Worm (Caenorhabditis elegans): ENCODE data around the gene K10G6.9.

The K10G6.9 gene

DNA sequence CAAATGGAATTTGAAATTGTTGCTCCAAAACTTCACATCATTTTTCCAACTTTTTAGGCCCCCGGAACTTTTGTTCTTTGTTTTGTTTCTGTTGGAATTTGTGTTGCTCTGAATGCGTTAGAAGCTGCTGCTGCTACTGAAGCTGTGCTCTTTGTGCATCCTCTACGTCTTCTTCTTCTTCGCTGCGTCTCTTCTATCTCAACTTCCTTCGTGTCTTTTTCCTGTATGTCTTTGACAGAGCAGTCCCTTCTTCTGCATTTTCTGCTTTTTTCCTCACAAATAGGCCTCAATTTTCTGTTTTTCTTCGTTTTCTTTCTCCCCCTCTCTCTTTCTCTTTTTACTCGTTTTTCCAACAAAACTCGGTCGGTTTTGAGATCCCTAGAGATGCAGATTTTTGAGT lies 10.8 kb upstream of the K10G6.9 start:
- TF ChIP-seq ces-1 (GFP tag; optimal IDR thresholded peaks at IDR 0.05) (no peak), set-16 (GFP tag; IDR thresholded peaks at IDR 0.05) (peak; percentile 23; the same call in 1 of the 2 replicates), nhr-237 (tag; optimal IDR thresholded peaks at IDR 0.05) (no peak), lin-13 (GFP tag; optimal IDR thresholded peaks at IDR 0.05) (no peak), hmg-1.1 (GFP tag; IDR thresholded peaks at IDR 0.05) (0 out of 2 replicates have a peak, but pooled peaks have one; percentile 30), ceh-62 (tag; optimal IDR thresholded peaks at IDR 0.05) (no peak), mep-1 (tag; optimal IDR thresholded peaks at IDR 0.05) (peak; percentile 5)

ce11 chrII:3964302-3964885 lies 7.7 kb upstream of the K10G6.9 start:
- no peak for TF ChIP-seq php-3 (GFP tag; IDR thresholded peaks at IDR 0.05)
- no peak for TF ChIP-seq dmd-9 (GFP tag; IDR thresholded peaks at IDR 0.05)
- no peak for TF ChIP-seq mdt-29 (GFP tag; IDR thresholded peaks at IDR 0.05)
- no peak for TF ChIP-seq nhr-111 (GFP tag; optimal IDR thresholded peaks at IDR 0.05)
- TF ChIP-seq nhr-11 (tag; optimal IDR thresholded peaks at IDR 0.05) = no peak
- no peak for TF ChIP-seq R02D3.7 (tag; optimal IDR thresholded peaks at IDR 0.05)
- TF ChIP-seq set-16 (GFP tag; IDR thresholded peaks at IDR 0.05) = peak; percentile 94
- no peak for TF ChIP-seq ctbp-1 (GFP tag; IDR thresholded peaks at IDR 0.05)
- peak; percentile 96 for TF ChIP-seq aha-1 (tag)
- TF ChIP-seq zip-11 (GFP tag; IDR thresholded peaks at IDR 0.05) = no peak
- TF ChIP-seq mep-1 (tag; optimal IDR thresholded peaks at IDR 0.05) = no peak

- TF ChIP-seq unc-62 (GFP tag; optimal IDR thresholded peaks at IDR 0.05 in 1 of 2) (peak in 1 of 2 experiments; percentile 41), unc-62 (tag; optimal IDR thresholded peaks at IDR 0.05) (no peak), arid-1 (GFP tag; conservative IDR thresholded peaks at IDR 0.05) (0 out of 2 replicates have a peak, but pooled peaks have one; percentile 46), Y48G9A.11 (GFP tag; IDR thresholded peaks at IDR 0.05) (no peak), set-16 (GFP tag; IDR thresholded peaks at IDR 0.05) (peak; percentile 93), aly-2 (tag; optimal IDR thresholded peaks at IDR 0.05) (no peak), nhr-10 (tag; optimal IDR thresholded peaks at IDR 0.05) (no peak)
Observed at ce11 chrII:3965665-3966416, 6.2 kb upstream of the K10G6.9 start.

ce11 chrII:3967061-3967460 lies 5.0 kb upstream of the K10G6.9 start:
- no peak for TF ChIP-seq pqm-1 (tag; optimal IDR thresholded peaks at IDR 0.05)
- no peak for TF ChIP-seq Y75B8A.6 (GFP tag; IDR thresholded peaks at IDR 0.05)
- TF ChIP-seq aha-1 (tag) = peak; percentile 45
- peak; percentile 69 for TF ChIP-seq set-16 (GFP tag; IDR thresholded peaks at IDR 0.05)

DNA sequence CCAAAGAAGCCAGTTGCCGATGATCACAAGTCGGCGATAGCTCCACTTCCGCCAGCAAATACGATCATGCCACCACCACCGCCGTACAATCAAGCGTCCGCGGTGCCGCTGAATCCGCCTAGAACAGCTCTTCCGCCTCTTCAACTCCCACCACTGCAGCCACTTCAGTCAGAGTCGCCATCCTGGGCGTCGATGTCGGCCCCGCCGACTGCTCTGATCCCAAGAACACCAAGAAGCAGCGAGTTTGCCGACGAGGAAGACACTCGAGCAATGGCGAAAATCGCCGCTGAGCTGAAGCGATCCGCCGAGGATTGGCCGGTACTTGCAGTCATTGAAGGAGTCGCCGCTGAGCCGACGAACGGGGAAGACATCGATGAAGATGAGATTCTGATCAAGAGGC lies 4.0 kb upstream of the K10G6.9 start:
- peak; percentile 11 for TF ChIP-seq aha-1 (tag)
- TF ChIP-seq set-16 (GFP tag; IDR thresholded peaks at IDR 0.05) = peak; percentile 90
- no peak for TF ChIP-seq ceh-82 (tag; optimal IDR thresholded peaks at IDR 0.05)
- TF ChIP-seq ctbp-1 (GFP tag; IDR thresholded peaks at IDR 0.05) = no peak
- no peak for TF ChIP-seq skn-1 (tag; optimal IDR thresholded peaks at IDR 0.05)
- TF ChIP-seq egl-43 (GFP tag; IDR thresholded peaks at IDR 0.05) = no peak
- TF ChIP-seq spr-1 (tag; optimal IDR thresholded peaks at IDR 0.05) = no peak

DNA sequence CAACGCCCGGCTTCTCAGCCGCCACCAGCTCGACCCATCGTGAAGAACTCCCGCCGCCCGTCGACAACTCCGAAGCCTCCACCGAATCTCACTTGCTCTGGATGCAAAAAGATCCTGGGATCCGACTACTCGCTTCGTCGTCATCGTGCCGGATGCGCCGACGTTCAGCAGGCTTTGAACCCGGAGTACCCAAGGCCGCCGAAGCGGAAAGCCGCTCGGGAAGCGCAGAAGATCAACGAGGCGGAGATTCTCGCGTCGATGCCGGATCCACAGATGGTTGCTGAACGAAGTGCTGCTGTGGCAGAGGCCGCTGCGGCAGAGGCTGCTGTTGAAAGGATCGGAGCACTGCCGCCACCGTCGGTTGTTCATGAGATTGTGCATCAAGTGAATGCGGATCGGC lies 3.3 kb upstream of the K10G6.9 start:
- TF ChIP-seq unc-39 (tag; optimal IDR thresholded peaks at IDR 0.05) (no peak), Y105C5A.15 (GFP tag; IDR thresholded peaks at IDR 0.05) (peak; percentile 33; the same call in 1 of the 2 replicates), set-16 (GFP tag; IDR thresholded peaks at IDR 0.05) (peak; percentile 95), pha-4 (GFP tag; IDR thresholded peaks at IDR 0.05) (no peak), pha-4 (tag; optimal IDR thresholded peaks at IDR 0.05) (no peak)
